Worm (Caenorhabditis elegans): ENCODE measurements around the gene clec-218.

DNA sequence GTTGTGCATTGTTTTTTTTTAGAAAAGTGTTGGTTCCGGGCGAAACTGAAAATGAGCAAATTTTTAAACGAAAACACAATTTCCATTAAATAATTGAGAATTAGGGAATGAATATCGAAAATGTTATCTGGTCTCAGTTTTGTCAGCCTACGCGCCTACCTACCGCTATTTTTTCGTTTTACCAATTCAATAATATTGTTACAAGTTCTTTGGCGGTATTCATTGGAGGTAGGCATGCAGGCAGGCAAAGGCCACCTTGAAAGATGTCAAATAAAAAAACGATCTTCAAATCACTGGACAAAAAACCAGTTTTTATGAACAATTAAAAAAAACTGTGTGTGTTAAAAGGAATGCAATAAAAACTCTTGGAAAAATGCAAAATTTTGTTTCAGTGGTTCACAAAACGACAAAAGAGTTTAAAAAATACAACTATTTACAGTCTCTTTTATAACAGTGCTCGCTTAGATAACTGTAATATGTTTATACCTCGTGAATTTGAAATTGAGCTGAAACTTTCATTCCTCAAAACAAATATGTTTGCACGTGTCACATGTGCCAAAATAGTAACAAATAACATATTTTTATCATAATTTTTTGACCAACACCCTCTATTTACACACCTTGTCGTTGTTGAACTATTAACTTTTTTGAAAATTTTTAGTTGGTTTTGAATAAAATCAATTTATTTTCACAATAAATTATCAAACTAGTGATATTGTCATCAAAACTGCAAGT is 3.1 kb upstream of the clec-218 start, which contains the start of gene W02D7.11:
- TF ChIP-seq elt-3 (tag; optimal IDR thresholded peaks at IDR 0.05), result no peak
- no peak for TF ChIP-seq ZK546.5 (tag; optimal IDR thresholded peaks at IDR 0.05)
- no peak for TF ChIP-seq ztf-4 (tag; optimal IDR thresholded peaks at IDR 0.05)
- no peak for TF ChIP-seq sma-9 (GFP tag; optimal IDR thresholded peaks at IDR 0.05)
- TF ChIP-seq sma-9 (tag; optimal IDR thresholded peaks at IDR 0.05), result no peak
- TF ChIP-seq nhr-237 (tag; optimal IDR thresholded peaks at IDR 0.05), result no peak

Measured in whole organism, L2 larva.